Worm (Caenorhabditis elegans) whole organism, L4 larva: ENCODE results near the gene nspf-2.

Source experiments
- Y5F2A.4 ChIP-seq: fragments of 200-800 bp; sonication (Bioruptor generic); optimal IDR thresholded peaks from 2 replicates; lab custom pipeline; 2018; ENCODE audit warnings: mild to moderate bottlenecking, missing genetic modification characterization, missing compliant biosample characterization
- daf-12 ChIP-seq: fragments of 150-350 bp; optimal IDR thresholded peaks from 2 replicates; lab custom pipeline; 2014; ENCODE audit warnings: missing biosample characterization, missing genetic modification reagents, missing genetic modification characterization
- egl-27 ChIP-seq: sonication (generic microtip); optimal IDR thresholded peaks from 3 replicates; lab custom pipeline; 2017; ENCODE audit warnings: missing biosample characterization, missing genetic modification reagents, missing genetic modification characterization
- snpc-1.2 ChIP-seq: fragments of 200-800 bp; sonication (Bioruptor generic); IDR thresholded peaks from 2 replicates; pipeline ENCODE4 v1.3.6; 2022; ENCODE audit warnings: missing genetic modification reagents, missing genetic modification characterization, missing compliant biosample characterization
- snpc-4 ChIP-seq: fragments of 150-350 bp; optimal IDR thresholded peaks from 2 replicates; lab custom pipeline; 2014; ENCODE audit warnings: missing biosample characterization, missing genetic modification characterization
- unc-62 ChIP-seq, 3 experiments: fragments of 150-350 bp in 1 of 3; sonication (generic microtip); optimal IDR thresholded peaks in 2 of 3; peaks in 1 of 3; 1 replicate in 1 of 3; 2 replicates in 2 of 3; lab custom pipeline; 2014 to 2017; ENCODE audit warnings: missing biosample characterization in 3 of 3, missing genetic modification characterization in 3 of 3, missing genetic modification reagents in 3 of 3, missing genotype in 1 of 3

ce11 chrII:2640982-2641381 is 47.7 kb upstream of the nspf-2 start, which contains the start of gene F22E5.23:
- TF ChIP-seq unc-62 (GFP tag; optimal IDR thresholded peaks at IDR 0.05 in 1 of 2; lab: Kevin White, UChicago) (no peak), unc-62 (tag; optimal IDR thresholded peaks at IDR 0.05; lab: Kevin White, UChicago) (no peak), snpc-4 (tag; lab: Kevin White, UChicago) (no peak), Y5F2A.4 (no peak), egl-27 (tag; lab: Kevin White, UChicago) (no peak), snpc-1.2 (no peak), daf-12 (tag; lab: Kevin White, UChicago) (no peak)
